Fruit fly (Drosophila melanogaster) whole organism, embryonic: ENCODE data around the gene CG43333.

Source experiments
- B-H2 ChIP-seq: fragments of 200-800 bp; sonication (Bioruptor generic); optimal IDR thresholded peaks from 2 replicates; lab custom pipeline; 2018; ENCODE audit warnings: missing biosample characterization, mild to moderate bottlenecking, missing genetic modification characterization
- CG10274 ChIP-seq: fragments of 200-800 bp; sonication (Bioruptor generic); optimal IDR thresholded peaks from 3 replicates; lab custom pipeline; 2017; ENCODE audit warnings: missing biosample characterization, mild to moderate bottlenecking, missing genetic modification characterization
- CG1602 ChIP-seq: fragments of 200-800 bp; sonication (Bioruptor generic); optimal IDR thresholded peaks from 3 replicates; lab custom pipeline; 2016; ENCODE audit warnings: missing biosample characterization, missing genetic modification characterization
- CG30403 ChIP-seq: fragments of 200-800 bp; sonication (Bioruptor generic); optimal IDR thresholded peaks from 3 replicates; lab custom pipeline; 2016; ENCODE audit warnings: missing biosample characterization, missing genetic modification characterization
- CG5953 ChIP-seq: fragments of 200-800 bp; sonication (Bioruptor generic); IDR thresholded peaks from 2 replicates; pipeline ENCODE4 v1.3.6; 2022; ENCODE audit warnings: missing biosample characterization, missing genetic modification characterization
- CG9609 ChIP-seq: fragments of 200-800 bp; sonication (Bioruptor generic); optimal IDR thresholded peaks from 3 replicates; lab custom pipeline; 2016; ENCODE audit warnings: missing biosample characterization, missing genetic modification characterization
- Dad ChIP-seq: fragments of 200-800 bp; sonication (Bioruptor generic); optimal IDR thresholded peaks from 3 replicates; lab custom pipeline; 2016; ENCODE audit warnings: missing biosample characterization, missing genetic modification characterization
- Hmr ChIP-seq: fragments of 200-800 bp; sonication (Bioruptor generic); optimal IDR thresholded peaks from 3 replicates; lab custom pipeline; 2017; ENCODE audit warnings: mild to moderate bottlenecking, missing biosample characterization, missing genetic modification reagents, missing genetic modification characterization
- gfzf ChIP-seq: fragments of 200-800 bp; sonication (Bioruptor generic); optimal IDR thresholded peaks from 2 replicates; lab custom pipeline; 2016; ENCODE audit warnings: missing biosample characterization, mild to moderate bottlenecking, missing genetic modification characterization, moderate library complexity
- usp ChIP-seq: fragments of >200 bp; optimal IDR thresholded peaks from 2 replicates; lab custom pipeline; 2017; ENCODE audit warnings: missing biosample characterization, missing genetic modification characterization

DNA sequence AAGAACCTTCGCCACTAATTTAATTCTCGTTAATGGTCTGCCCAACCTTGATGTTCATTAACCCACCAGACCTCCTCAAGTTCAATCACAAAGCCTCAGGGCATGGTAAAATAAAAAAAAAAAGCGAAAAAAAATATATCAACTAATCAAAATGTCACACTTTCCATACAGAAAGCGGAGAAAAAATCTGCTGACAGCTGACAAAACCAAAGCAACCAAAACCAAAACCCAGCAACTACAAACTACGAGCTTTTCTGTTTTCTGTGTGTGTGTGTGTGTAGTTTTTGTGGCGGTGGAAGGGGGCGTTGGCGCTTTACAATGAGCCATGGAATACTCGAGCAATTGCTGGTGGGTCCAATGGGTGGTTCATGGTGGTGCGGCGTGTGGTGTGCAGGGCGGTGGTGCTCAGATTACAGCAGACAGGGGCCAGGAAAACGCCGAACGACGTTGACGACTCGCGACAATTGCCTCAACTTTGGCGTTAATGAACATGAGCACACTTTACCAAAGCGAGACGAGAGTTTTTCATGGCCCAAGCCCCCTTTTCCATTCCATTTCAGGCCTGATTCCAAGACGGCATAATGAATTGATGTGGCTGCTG lies 23.4 kb upstream of the CG43333 start:
- no peak for TF ChIP-seq usp (GFP tag; lab: Kevin White, UChicago)
- TF ChIP-seq Dad, result no peak
- TF ChIP-seq gfzf, result no peak
- no peak for TF ChIP-seq CG10274
- TF ChIP-seq CG1602 (GFP tag; lab: Kevin White, UChicago), result no peak
- TF ChIP-seq CG5953 (GFP tag; lab: Robert Waterston, UW), result no peak
- no peak for TF ChIP-seq CG9609 (GFP tag; lab: Kevin White, UChicago)
- TF ChIP-seq CG30403 (GFP tag; lab: Kevin White, UChicago), result no peak
- no peak for TF ChIP-seq B-H2 (GFP tag; lab: Kevin White, UChicago)
- no peak for TF ChIP-seq Hmr (GFP tag; lab: Kevin White, UChicago)
